Worm (Caenorhabditis elegans) whole organism, L1 larva: Measurements from ENCODE around the gene T25D1.1.

Experiments
- C16A3.4 ChIP-seq: fragments of 150-350 bp; optimal IDR thresholded peaks from 2 replicates; lab custom pipeline; 2014; ENCODE audit warnings: missing biosample characterization, missing genetic modification characterization
- aly-2 ChIP-seq: fragments of 150-350 bp; optimal IDR thresholded peaks from 2 replicates; lab custom pipeline; 2014; ENCODE audit warnings: missing biosample characterization, missing genetic modification characterization
- blmp-1 ChIP-seq: fragments of 150-350 bp; optimal IDR thresholded peaks from 2 replicates; lab custom pipeline; 2014; ENCODE audit warnings: missing biosample characterization, missing genetic modification characterization
- ceh-88 ChIP-seq: fragments of 200-800 bp; sonication (Bioruptor generic); IDR thresholded peaks from 2 replicates; pipeline ENCODE4 v1.3.6; 2022; ENCODE audit warnings: missing genetic modification characterization, missing compliant biosample characterization
- elt-3 ChIP-seq, 6 experiments: fragments of 150-350 bp in 1 of 6; sonication (generic microtip); optimal IDR thresholded peaks; 2 replicates each; lab custom pipeline; 2017 to 2018; ENCODE audit warnings: missing biosample characterization in 6 of 6, missing genetic modification characterization in 6 of 6, inconsistent platforms in 1 of 6
- hlh-4 ChIP-seq: sonication (generic microtip); optimal IDR thresholded peaks from 2 replicates; lab custom pipeline; 2016; ENCODE audit warnings: mild to moderate bottlenecking, missing genetic modification characterization, missing compliant biosample characterization
- nhr-11 ChIP-seq: fragments of 150-350 bp; optimal IDR thresholded peaks from 2 replicates; lab custom pipeline; 2014; ENCODE audit warnings: missing biosample characterization, missing genetic modification characterization
- nhr-90 ChIP-seq: sonication (generic microtip); optimal IDR thresholded peaks from 2 replicates; lab custom pipeline; 2016; ENCODE audit warnings: mild to moderate bottlenecking, missing genetic modification characterization, missing compliant biosample characterization; ENCODE audit not compliant: poor library complexity
- pax-3 ChIP-seq: fragments of 200-800 bp; sonication (Bioruptor generic); optimal IDR thresholded peaks from 2 replicates; lab custom pipeline; 2018; ENCODE audit warnings: mild to moderate bottlenecking, missing genetic modification characterization, moderate library complexity, missing compliant biosample characterization
- unc-86 ChIP-seq: sonication (generic microtip); optimal IDR thresholded peaks from 2 replicates; lab custom pipeline; 2016; ENCODE audit warnings: missing genetic modification characterization, missing compliant biosample characterization

- TF ChIP-seq nhr-11 (tag; lab: Kevin White, UChicago) (no peak), ceh-88 (GFP tag; lab: Robert Waterston, UW) (no peak), unc-86 (tag; lab: Kevin White, UChicago) (no peak), aly-2 (tag; lab: Kevin White, UChicago) (no peak), blmp-1 (no peak), elt-3 (tag; optimal IDR thresholded peaks at IDR 0.05; lab: Kevin White, UChicago) (no peak), hlh-4 (tag; lab: Kevin White, UChicago) (no peak), nhr-90 (tag; lab: Kevin White, UChicago) (no peak), C16A3.4 (tag; lab: Kevin White, UChicago) (no peak), pax-3 (tag; lab: Kevin White, UChicago) (no peak)
Measured at ce11 chrX:16505348-16505747, 14.3 kb upstream of the T25D1.1 start, which contains the start of gene T25D1.3.
